Worm (Caenorhabditis elegans) whole organism, early embryonic: ENCODE data around the gene rga-3.

Source experiments
- B0310.2 ChIP-seq: sonication (generic microtip); optimal IDR thresholded peaks from 2 replicates; lab custom pipeline; 2016; ENCODE audit warnings: mild to moderate bottlenecking, missing genetic modification characterization, missing compliant biosample characterization
- F13C5.2 ChIP-seq: sonication (generic microtip); optimal IDR thresholded peaks from 2 replicates; lab custom pipeline; 2017; ENCODE audit warnings: mild to moderate bottlenecking, missing genetic modification characterization, inconsistent platforms, missing compliant biosample characterization
- ama-1 ChIP-seq: fragments of 150-350 bp; optimal IDR thresholded peaks from 2 replicates; lab custom pipeline; 2014
- ceh-13 ChIP-seq: fragments of 200-800 bp; sonication (Bioruptor generic); optimal IDR thresholded peaks from 2 replicates; lab custom pipeline; 2018; ENCODE audit warnings: mild to moderate bottlenecking, missing genetic modification characterization, missing compliant biosample characterization
- ets-7 ChIP-seq: sonication (generic microtip); optimal IDR thresholded peaks from 2 replicates; lab custom pipeline; 2016; ENCODE audit warnings: missing genotype, missing genetic modification characterization, missing compliant biosample characterization
- flt-1 ChIP-seq: fragments of 200-800 bp; sonication (Bioruptor generic); IDR thresholded peaks from 2 replicates; pipeline ENCODE4 v1.3.6; 2022; ENCODE audit warnings: missing genetic modification characterization, missing compliant biosample characterization
- hmg-4 ChIP-seq: fragments of 200-800 bp; sonication (Bioruptor generic); optimal IDR thresholded peaks from 2 replicates; lab custom pipeline; 2018; ENCODE audit warnings: mild to moderate bottlenecking, missing genetic modification characterization, missing compliant biosample characterization
- tbx-37 ChIP-seq: fragments of 200-800 bp; sonication (Bioruptor generic); conservative IDR thresholded peaks from 2 replicates; pipeline ENCODE4 v1.3.6; 2022; ENCODE audit warnings: missing genetic modification reagents, missing genetic modification characterization, missing compliant biosample characterization
- tra-4 ChIP-seq: sonication (generic microtip); optimal IDR thresholded peaks from 2 replicates; lab custom pipeline; 2017; ENCODE audit warnings: missing genetic modification characterization, missing compliant biosample characterization

ce11 chrV:5726463-5726862 lies 8.8 kb downstream of the rga-3 start, which contains the start of gene K09H11.4:
- TF ChIP-seq ama-1 (lab: Kevin White, UChicago) (no peak), B0310.2 (tag; lab: Kevin White, UChicago) (no peak), ceh-13 (GFP tag; lab: Kevin White, UChicago) (no peak), ets-7 (tag; lab: Kevin White, UChicago) (no peak), tbx-37 (GFP tag; lab: Robert Waterston, UW) (no peak), F13C5.2 (tag; lab: Kevin White, UChicago) (no peak), tra-4 (no peak), flt-1 (GFP tag; lab: Robert Waterston, UW) (no peak), hmg-4 (no peak)
